Worm (Caenorhabditis elegans) whole organism, mixed stage, embryonic: ENCODE results near the gene C54G7.1.

Experiments used
- ces-1 ChIP-seq: fragments of 150-350 bp; optimal IDR thresholded peaks from 2 replicates; lab custom pipeline; 2014; ENCODE audit warnings: missing biosample characterization, missing genetic modification reagents, missing genetic modification characterization
- elt-3 ChIP-seq: fragments of 150-350 bp; optimal IDR thresholded peaks from 2 replicates; lab custom pipeline; 2014; ENCODE audit warnings: missing biosample characterization, missing genetic modification characterization
- lsy-2 ChIP-seq: fragments of 150-350 bp; optimal IDR thresholded peaks from 2 replicates; lab custom pipeline; 2014; ENCODE audit warnings: missing biosample characterization, missing genetic modification characterization
- nhr-237 ChIP-seq: fragments of 150-350 bp; optimal IDR thresholded peaks from 2 replicates; lab custom pipeline; 2014; ENCODE audit warnings: missing biosample characterization, missing genetic modification characterization
- unc-39 ChIP-seq: fragments of 150-350 bp; optimal IDR thresholded peaks from 2 replicates; lab custom pipeline; 2014; ENCODE audit warnings: missing biosample characterization, missing genetic modification characterization

- TF ChIP-seq nhr-237 (tag; lab: Kevin White, UChicago) (no peak), unc-39 (tag; lab: Kevin White, UChicago) (no peak), elt-3 (tag; lab: Kevin White, UChicago) (no peak), ces-1 (GFP tag; lab: Kevin White, UChicago) (no peak), lsy-2 (tag; lab: Kevin White, UChicago) (no peak)
Measured at ce11 chrX:5572638-5573037, 28.9 kb downstream of the C54G7.1 start.
